Worm (Caenorhabditis elegans) whole organism, L2 larva: ENCODE data around the gene fipr-7.

Experiments used
- alr-1 ChIP-seq: fragments of 150-350 bp; optimal IDR thresholded peaks from 2 replicates; lab custom pipeline; 2014; ENCODE audit warnings: missing biosample characterization, missing genetic modification characterization
- elt-3 ChIP-seq: sonication (generic microtip); optimal IDR thresholded peaks from 2 replicates; lab custom pipeline; 2017; ENCODE audit warnings: missing biosample characterization, missing genetic modification characterization
- mdl-1 ChIP-seq, 2 experiments: fragments of 150-350 bp in 1 of 2; sonication (generic microtip) in 1 of 2; optimal IDR thresholded peaks; 2 replicates each; lab custom pipeline; 2017; ENCODE audit warnings: missing biosample characterization in 2 of 2, missing genetic modification characterization in 2 of 2

ce11 chrV:10230932-10231331, 1.3 kb downstream of the fipr-7 start, which contains the start of gene fipr-6:
- TF ChIP-seq alr-1 (tag; lab: Kevin White, UChicago) (no peak), mdl-1 (tag; optimal IDR thresholded peaks at IDR 0.05; lab: Kevin White, UChicago) (no peak), elt-3 (tag; lab: Kevin White, UChicago) (no peak)
